Worm (Caenorhabditis elegans) whole organism, mixed stage, embryonic: ENCODE measurements around the gene F49E11.2.

Experiments
- ceh-39 ChIP-seq: fragments of 150-350 bp; optimal IDR thresholded peaks from 2 replicates; lab custom pipeline; 2014; ENCODE audit warnings: missing biosample characterization, missing genetic modification characterization
- ceh-43 ChIP-seq: fragments of 200-800 bp; sonication (Bioruptor generic); optimal IDR thresholded peaks from 2 replicates; lab custom pipeline; 2018; ENCODE audit warnings: mild to moderate bottlenecking, missing genetic modification characterization, moderate library complexity, missing compliant biosample characterization
- flh-1 ChIP-seq: fragments of 200-800 bp; sonication (Bioruptor generic); optimal IDR thresholded peaks from 2 replicates; lab custom pipeline; 2018; ENCODE audit warnings: mild to moderate bottlenecking, missing genetic modification characterization, moderate library complexity, missing compliant biosample characterization
- nhr-2 ChIP-seq: fragments of 150-350 bp; optimal IDR thresholded peaks from 2 replicates; lab custom pipeline; 2014; ENCODE audit warnings: missing biosample characterization, missing genetic modification characterization
- nhr-237 ChIP-seq: fragments of 150-350 bp; optimal IDR thresholded peaks from 2 replicates; lab custom pipeline; 2014; ENCODE audit warnings: missing biosample characterization, missing genetic modification characterization
- nhr-28 ChIP-seq: fragments of 150-350 bp; optimal IDR thresholded peaks from 2 replicates; lab custom pipeline; 2014; ENCODE audit warnings: missing biosample characterization, missing genetic modification characterization
- nhr-76 ChIP-seq: sonication (generic microtip); optimal IDR thresholded peaks from 2 replicates; lab custom pipeline; 2017; ENCODE audit warnings: missing biosample characterization, missing genetic modification characterization
- snpc-4 ChIP-seq: fragments of 150-350 bp; optimal IDR thresholded peaks from 2 replicates; lab custom pipeline; 2014; ENCODE audit warnings: missing biosample characterization, missing genetic modification characterization
- unc-39 ChIP-seq: fragments of 150-350 bp; optimal IDR thresholded peaks from 2 replicates; lab custom pipeline; 2014; ENCODE audit warnings: missing biosample characterization, missing genetic modification characterization
- unc-62 ChIP-seq: fragments of 150-350 bp; optimal IDR thresholded peaks from 2 replicates; lab custom pipeline; 2014; ENCODE audit warnings: missing biosample characterization, missing genetic modification reagents, missing genetic modification characterization
- ztf-11 ChIP-seq: fragments of 150-350 bp; optimal IDR thresholded peaks from 2 replicates; lab custom pipeline; 2014; ENCODE audit warnings: missing biosample characterization, missing genetic modification characterization

- TF ChIP-seq nhr-28 (tag; lab: Kevin White, UChicago) (no peak), unc-62 (no peak), snpc-4 (tag; lab: Kevin White, UChicago) (no peak), ceh-39 (tag; lab: Kevin White, UChicago) (no peak), ceh-43 (no peak), nhr-76 (no peak), nhr-237 (no peak), flh-1 (GFP tag; lab: Kevin White, UChicago) (no peak), unc-39 (tag; lab: Kevin White, UChicago) (no peak), nhr-2 (no peak), ztf-11 (no peak)
These were observed 42.1 kb upstream of the F49E11.2 start for ce11 chrIV:13080861-13081260.
